Fruit fly (Drosophila melanogaster) S2 (cell line): Measurements from ENCODE around the gene CG5966.
A peak's percentile ranks its signal among the peaks of the same experiment; 100 is the strongest.

Experiments used
- CG8478 ChIP-seq: fragments of >200 bp; optimal IDR thresholded peaks from 2 replicates; lab custom pipeline; 2018
- CTCF ChIP-seq, 2 experiments: fragments of >200 bp; optimal IDR thresholded peaks; 2 replicates each; lab custom pipeline; 2018

Gene CG5966

dm6 chrX:5968094-5968723 is 20.4 kb upstream of the CG5966 start:
- no peak for TF ChIP-seq CG8478 (lab: Kevin White, UChicago)
- TF ChIP-seq CTCF (optimal IDR thresholded peaks at IDR 0.05; lab: Kevin White, UChicago) = no peak

DNA sequence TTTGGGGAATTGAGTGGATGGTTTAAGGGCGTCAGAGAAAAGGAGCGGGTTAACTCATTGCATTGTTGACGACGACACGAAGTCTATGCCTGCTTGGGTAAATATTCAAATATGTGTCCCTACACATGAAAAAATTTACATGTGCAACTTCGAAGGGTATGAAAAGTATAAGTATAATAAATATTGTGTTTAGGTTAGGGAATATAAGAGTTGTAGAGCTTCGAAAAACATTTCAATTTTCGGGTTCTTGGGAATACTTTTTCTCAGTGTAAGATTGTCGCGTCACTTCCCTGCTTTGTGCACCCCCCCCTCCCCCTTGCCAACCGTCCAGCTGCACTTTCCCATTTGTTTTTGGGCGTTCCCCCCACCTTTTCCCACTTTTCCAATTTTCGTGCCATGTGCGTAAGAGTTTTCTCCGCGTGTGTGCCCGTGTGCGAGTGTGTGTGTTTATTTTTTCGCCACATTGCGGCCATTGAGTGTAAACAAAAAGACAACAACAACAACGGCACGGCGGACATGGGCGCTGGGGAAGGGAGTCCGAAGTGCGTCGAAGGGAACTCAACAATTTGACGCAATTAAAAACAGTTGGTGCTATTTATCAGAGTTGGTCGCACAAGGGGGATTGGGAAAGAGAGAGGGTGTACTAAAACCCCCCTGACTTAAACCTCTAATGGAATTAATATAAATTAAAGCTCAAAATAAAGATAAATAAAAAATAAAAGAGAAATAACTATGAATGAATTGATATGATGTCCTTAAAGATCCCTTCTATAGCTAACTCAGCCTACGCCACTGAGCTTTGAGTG is 18.5 kb upstream of the CG5966 start:
- TF ChIP-seq CTCF (optimal IDR thresholded peaks at IDR 0.05; lab: Kevin White, UChicago) (no peak), CG8478 (lab: Kevin White, UChicago) (no peak)

- TF ChIP-seq CTCF (optimal IDR thresholded peaks at IDR 0.05; lab: Kevin White, UChicago) (no peak), CG8478 (lab: Kevin White, UChicago) (no peak)
These were observed 17.9 kb upstream of the CG5966 start for dm6 chrX:5970666-5971057.

dm6 chrX:5972030-5972429 is 16.6 kb upstream of the CG5966 start:
- TF ChIP-seq CTCF (optimal IDR thresholded peaks at IDR 0.05; lab: Kevin White, UChicago) (no peak), CG8478 (lab: Kevin White, UChicago) (no peak)

DNA sequence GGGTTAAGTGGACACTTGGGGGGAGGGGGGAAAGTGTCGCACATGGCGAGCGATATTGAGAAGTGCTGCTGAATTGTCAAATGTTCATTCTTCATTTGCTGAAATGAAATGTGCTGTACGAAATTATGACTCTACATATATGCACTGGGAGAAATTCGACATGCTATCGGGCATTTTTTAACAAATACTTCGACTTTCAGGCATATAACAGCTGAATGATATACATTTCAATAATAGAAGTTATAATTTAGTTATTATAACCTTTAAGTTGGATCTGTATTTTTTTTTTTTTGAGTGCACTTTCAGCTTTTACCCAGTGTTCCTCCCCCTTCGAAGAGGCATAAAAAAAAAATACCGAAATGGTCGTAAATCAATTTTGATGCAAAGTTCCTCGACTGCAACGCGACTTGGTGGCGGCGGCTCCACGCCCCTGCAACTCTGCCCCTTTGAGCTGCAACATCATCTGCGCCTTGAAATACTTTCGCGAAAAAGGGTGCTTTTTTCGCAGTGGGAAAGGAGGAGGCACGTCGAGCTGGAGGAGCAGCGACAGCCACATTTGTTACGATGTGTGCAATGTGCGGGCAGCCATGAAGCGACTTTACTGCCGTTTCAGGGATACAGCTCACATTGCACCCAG is 15.1 kb upstream of the CG5966 start:
- no peak for TF ChIP-seq CG8478 (lab: Kevin White, UChicago)
- TF ChIP-seq CTCF (optimal IDR thresholded peaks at IDR 0.05; lab: Kevin White, UChicago) = no peak

DNA sequence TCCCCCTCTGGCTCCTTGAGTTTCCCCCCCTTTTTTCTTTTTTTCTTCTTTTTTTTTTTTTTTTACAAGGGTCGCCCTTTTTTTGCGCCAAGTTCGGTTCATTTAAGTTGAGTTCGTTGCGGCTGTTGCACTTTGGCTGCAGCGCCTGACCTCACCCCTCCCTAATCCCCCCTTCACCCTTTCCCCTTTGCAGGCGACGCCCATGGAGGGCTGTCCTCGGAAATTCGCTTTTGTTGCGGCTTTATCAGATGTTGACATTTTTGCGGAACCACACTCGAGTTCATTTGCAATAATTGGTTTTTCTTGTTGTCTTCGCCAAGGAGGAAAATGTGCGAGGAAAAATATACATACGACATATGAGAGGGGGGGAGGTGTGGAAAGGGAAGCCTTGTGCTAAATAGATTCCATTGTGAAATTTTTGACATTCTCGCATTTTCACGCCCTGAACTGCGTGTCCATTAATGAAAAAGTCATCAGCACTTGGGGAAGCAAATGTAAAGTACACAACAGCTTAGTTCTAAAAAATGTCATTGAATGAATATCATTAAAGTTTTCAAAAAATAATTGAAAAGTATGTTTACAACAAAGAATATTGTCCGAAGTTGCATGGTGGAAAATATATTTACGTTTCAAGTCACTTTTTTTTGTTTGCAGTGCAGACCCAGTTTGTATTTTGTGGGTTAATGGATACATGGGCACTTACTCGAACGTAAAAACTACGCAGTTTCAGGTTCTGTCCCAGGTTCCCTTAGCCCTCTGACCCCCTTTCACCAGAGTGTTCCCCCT is 14.0 kb upstream of the CG5966 start:
- TF ChIP-seq CTCF (optimal IDR thresholded peaks at IDR 0.05; lab: Kevin White, UChicago) (no peak), CG8478 (lab: Kevin White, UChicago) (no peak)

DNA sequence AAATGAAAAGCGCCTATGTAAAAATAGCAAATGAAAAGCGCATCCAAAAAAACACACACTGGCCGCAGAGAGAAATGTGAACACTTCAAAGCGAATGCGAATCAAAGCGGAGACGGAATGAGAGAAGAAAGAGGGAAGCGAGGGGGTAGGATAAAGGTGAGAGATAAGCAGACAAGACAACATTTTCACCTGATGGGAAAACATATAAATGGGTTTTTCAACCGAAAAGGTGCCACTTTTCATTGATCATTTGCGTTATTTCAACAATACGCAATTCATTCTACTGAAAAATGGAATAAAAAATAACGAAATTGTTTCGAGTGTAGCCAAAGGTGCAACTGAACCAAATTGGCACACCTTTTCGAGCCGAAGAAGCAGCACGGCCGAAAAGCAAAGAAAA is 11.5 kb upstream of the CG5966 start:
- TF ChIP-seq CTCF (optimal IDR thresholded peaks at IDR 0.05; lab: Kevin White, UChicago) (no peak), CG8478 (lab: Kevin White, UChicago) (no peak)

dm6 chrX:5977769-5978168 is 10.8 kb upstream of the CG5966 start:
- no peak for TF ChIP-seq CG8478 (lab: Kevin White, UChicago)

dm6 chrX:5980883-5981282 is 7.7 kb upstream of the CG5966 start:
- TF ChIP-seq CG8478 (lab: Kevin White, UChicago) (no peak), CTCF (optimal IDR thresholded peaks at IDR 0.05; lab: Kevin White, UChicago) (no peak)

- no peak for TF ChIP-seq CG8478 (lab: Kevin White, UChicago)
These were observed 7.2 kb upstream of the CG5966 start for dm6 chrX:5981410-5981809.

dm6 chrX:5983390-5983789 is 5.2 kb upstream of the CG5966 start:
- TF ChIP-seq CTCF (optimal IDR thresholded peaks at IDR 0.05; lab: Kevin White, UChicago) = no peak

- no peak for TF ChIP-seq CG8478 (lab: Kevin White, UChicago)
- no peak for TF ChIP-seq CTCF (optimal IDR thresholded peaks at IDR 0.05; lab: Kevin White, UChicago)
These were observed 1.2 kb upstream of the CG5966 start for dm6 chrX:5987362-5987761.

DNA sequence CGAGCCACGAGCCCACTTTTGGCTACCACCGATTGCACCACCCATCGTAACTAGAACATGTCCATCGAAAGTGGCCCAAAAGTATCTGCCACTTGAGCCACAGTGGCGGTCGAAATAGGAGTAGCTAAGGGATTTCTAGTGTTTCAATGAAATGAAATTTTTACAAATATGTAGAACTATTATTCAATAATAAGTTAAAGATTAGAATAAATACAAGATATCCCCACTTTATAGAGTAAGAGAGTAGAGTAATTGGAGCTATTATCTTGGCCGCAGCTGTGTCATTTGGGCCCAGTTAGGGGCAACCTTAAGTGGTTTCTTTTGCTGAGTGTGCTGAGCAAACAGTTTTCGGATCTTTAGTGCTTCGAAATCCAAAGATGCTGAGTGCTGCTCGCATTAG is 777 bp downstream of the CG5966 start:
- TF ChIP-seq CG8478 (lab: Kevin White, UChicago) (no peak), CTCF (optimal IDR thresholded peaks at IDR 0.05; lab: Kevin White, UChicago) (no peak)

DNA sequence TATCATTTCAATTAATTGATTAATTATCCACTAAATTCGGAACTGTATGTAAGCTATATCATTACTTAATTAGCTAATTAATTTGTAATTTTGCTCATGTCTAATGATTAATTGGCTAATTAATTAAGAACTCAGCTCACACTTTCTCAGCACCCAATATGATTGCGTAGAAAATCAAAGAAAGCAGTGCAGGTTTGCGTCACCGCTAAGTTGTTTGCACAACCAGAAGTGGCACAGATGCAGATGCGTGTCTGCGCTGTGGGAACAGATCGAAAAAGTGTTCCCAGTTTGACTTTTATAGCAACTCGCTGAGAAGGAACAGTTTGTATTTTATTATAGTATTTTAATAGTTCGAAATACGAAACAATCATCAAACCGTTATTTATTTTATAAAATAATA is 3.5 kb downstream of the CG5966 start:
- no peak for TF ChIP-seq CG8478 (lab: Kevin White, UChicago)
- peak; percentile 69 to 80 for TF ChIP-seq CTCF (optimal IDR thresholded peaks at IDR 0.05; lab: Kevin White, UChicago)
